Fruit fly (Drosophila melanogaster) whole organism, prepupa: Measurements from ENCODE around the gene CG16852.

Experiments
- Blimp-1 ChIP-seq: fragments of 200-800 bp; sonication (Bioruptor generic); optimal IDR thresholded peaks from 3 replicates; lab custom pipeline; 2017; ENCODE audit warnings: missing biosample characterization, missing genetic modification characterization, mild to moderate bottlenecking, moderate library complexity, missing genetic modification reagents
- CG10669 ChIP-seq: fragments of 200-800 bp; sonication (Bioruptor generic); optimal IDR thresholded peaks from 3 replicates; lab custom pipeline; 2018; ENCODE audit warnings: missing biosample characterization, mild to moderate bottlenecking, missing genetic modification characterization, moderate library complexity
- CG11294 ChIP-seq: fragments of 200-800 bp; sonication (Bioruptor generic); IDR thresholded peaks from 2 replicates; pipeline ENCODE4 v1.3.6; 2022; ENCODE audit warnings: missing biosample characterization, missing genetic modification characterization
- CG11762 ChIP-seq: fragments of 200-800 bp; sonication (Bioruptor generic); optimal IDR thresholded peaks from 3 replicates; lab custom pipeline; 2016; ENCODE audit warnings: missing biosample characterization, missing genetic modification characterization; ENCODE audit not compliant: insufficient read depth
- CG11902 ChIP-seq: fragments of 200-800 bp; sonication (Bioruptor generic); optimal IDR thresholded peaks from 3 replicates; lab custom pipeline; 2016; ENCODE audit warnings: missing biosample characterization, missing genetic modification characterization
- CG15336 ChIP-seq: fragments of 200-800 bp; sonication (Bioruptor generic); IDR thresholded peaks from 2 replicates; pipeline ENCODE4 v1.3.6; 2022; ENCODE audit warnings: missing biosample characterization, missing genetic modification characterization
- CG1621 ChIP-seq: fragments of 200-800 bp; sonication (Bioruptor generic); optimal IDR thresholded peaks from 3 replicates; lab custom pipeline; 2018; ENCODE audit warnings: missing biosample characterization, mild to moderate bottlenecking, missing genetic modification characterization
- CG3032 ChIP-seq: fragments of 200-800 bp; optimal IDR thresholded peaks from 2 replicates; lab custom pipeline; 2019; ENCODE audit warnings: missing biosample characterization, mild to moderate bottlenecking, missing genetic modification characterization, moderate library complexity
- CG31627 ChIP-seq: fragments of 200-800 bp; sonication (Bioruptor generic); optimal IDR thresholded peaks from 3 replicates; lab custom pipeline; 2016; ENCODE audit warnings: missing biosample characterization, missing genetic modification characterization
- CG32006 ChIP-seq: fragments of 200-800 bp; sonication (Bioruptor generic); optimal IDR thresholded peaks from 3 replicates; lab custom pipeline; 2017; ENCODE audit warnings: missing biosample characterization, mild to moderate bottlenecking, missing genetic modification characterization
- CG34406 ChIP-seq: fragments of 200-800 bp; sonication (Bioruptor generic); optimal IDR thresholded peaks from 3 replicates; lab custom pipeline; 2016; ENCODE audit warnings: missing biosample characterization, missing genetic modification characterization
- CG3919 ChIP-seq: fragments of 200-800 bp; sonication (Bioruptor generic); optimal IDR thresholded peaks from 3 replicates; lab custom pipeline; 2016; ENCODE audit warnings: missing biosample characterization, missing genetic modification characterization
- CG4318 ChIP-seq: fragments of 200-800 bp; sonication (Bioruptor generic); optimal IDR thresholded peaks from 3 replicates; lab custom pipeline; 2017; ENCODE audit warnings: missing biosample characterization, mild to moderate bottlenecking, missing genetic modification characterization
- CG6163 ChIP-seq: fragments of 200-800 bp; sonication (Bioruptor generic); IDR thresholded peaks from 3 replicates; pipeline ENCODE4 v1.3.6; 2022; ENCODE audit warnings: missing biosample characterization, missing genetic modification characterization
- CG6276 ChIP-seq: fragments of 200-800 bp; sonication (Bioruptor generic); optimal IDR thresholded peaks from 2 replicates; lab custom pipeline; 2017; ENCODE audit warnings: missing biosample characterization, mild to moderate bottlenecking, missing genetic modification characterization
- CG6854 ChIP-seq: fragments of 200-800 bp; sonication (Bioruptor generic); optimal IDR thresholded peaks from 2 replicates; lab custom pipeline; 2017; ENCODE audit warnings: missing biosample characterization, mild to moderate bottlenecking, missing genetic modification characterization
- CG7368 ChIP-seq: fragments of 200-800 bp; sonication (Bioruptor generic); optimal IDR thresholded peaks from 3 replicates; lab custom pipeline; 2016; ENCODE audit warnings: missing biosample characterization, missing genetic modification characterization
- CG8119 ChIP-seq: fragments of 200-800 bp; sonication (Bioruptor generic); IDR thresholded peaks from 3 replicates; pipeline ENCODE4 v1.3.6; 2022; ENCODE audit warnings: missing biosample characterization, missing genetic modification characterization
- CG8319 ChIP-seq: fragments of 200-800 bp; sonication (Bioruptor generic); optimal IDR thresholded peaks from 3 replicates; lab custom pipeline; 2016; ENCODE audit warnings: missing biosample characterization, missing genetic modification characterization
- CG8632 ChIP-seq: fragments of 200-800 bp; sonication (Bioruptor generic); optimal IDR thresholded peaks from 3 replicates; lab custom pipeline; 2016; ENCODE audit warnings: missing biosample characterization, missing genetic modification characterization
- CG9139 ChIP-seq: fragments of 200-800 bp; sonication (Bioruptor generic); optimal IDR thresholded peaks from 3 replicates; lab custom pipeline; 2017; ENCODE audit warnings: missing biosample characterization, mild to moderate bottlenecking, missing genetic modification characterization
- Eip75B ChIP-seq: fragments of 200-800 bp; sonication (Bioruptor generic); optimal IDR thresholded peaks from 3 replicates; lab custom pipeline; 2016; ENCODE audit warnings: missing biosample characterization, missing genetic modification characterization
- Eip78C ChIP-seq: fragments of 200-800 bp; sonication (Bioruptor generic); peaks from one replicate; lab custom pipeline; 2016; ENCODE audit warnings: missing biosample characterization, missing genetic modification characterization
- Eip93F ChIP-seq: fragments of 200-800 bp; sonication (Bioruptor generic); optimal IDR thresholded peaks from 2 replicates; lab custom pipeline; 2016; ENCODE audit warnings: missing biosample characterization, mild to moderate bottlenecking, missing genetic modification characterization
- Ets21C ChIP-seq: fragments of 200-800 bp; sonication (Bioruptor generic); optimal IDR thresholded peaks from 3 replicates; lab custom pipeline; 2016; ENCODE audit warnings: missing biosample characterization, missing genetic modification characterization
- Ets96B ChIP-seq: fragments of 200-800 bp; optimal IDR thresholded peaks from 2 replicates; lab custom pipeline; 2019; ENCODE audit warnings: missing biosample characterization, mild to moderate bottlenecking, missing genetic modification characterization, moderate library complexity
- Gug ChIP-seq: fragments of 200-800 bp; sonication (Bioruptor generic); IDR thresholded peaks from 2 replicates; pipeline ENCODE4 v1.3.6; 2022; ENCODE audit warnings: missing biosample characterization, missing genetic modification characterization
- Hr38 ChIP-seq: sonication (Bioruptor generic); optimal IDR thresholded peaks from 2 replicates; lab custom pipeline; 2016; ENCODE audit warnings: missing biosample characterization, missing genetic modification characterization
- Hr39 ChIP-seq: fragments of 200-800 bp; sonication (Bioruptor generic); optimal IDR thresholded peaks from 2 replicates; lab custom pipeline; 2016; ENCODE audit warnings: missing biosample characterization, missing genetic modification characterization
- Hr4 ChIP-seq: fragments of 200-800 bp; sonication (Bioruptor generic); optimal IDR thresholded peaks from 3 replicates; lab custom pipeline; 2016; ENCODE audit warnings: missing biosample characterization, missing genetic modification characterization
- Lpt ChIP-seq: fragments of 200-800 bp; sonication (Bioruptor generic); optimal IDR thresholded peaks from 3 replicates; lab custom pipeline; 2016; ENCODE audit warnings: missing biosample characterization, missing genetic modification characterization
- Met ChIP-seq: fragments of 200-800 bp; sonication (Bioruptor generic); optimal IDR thresholded peaks from 3 replicates; lab custom pipeline; 2016; ENCODE audit warnings: missing biosample characterization, missing genetic modification characterization
- OdsH ChIP-seq: fragments of 200-800 bp; sonication (Bioruptor generic); optimal IDR thresholded peaks from 3 replicates; lab custom pipeline; 2016; ENCODE audit warnings: missing biosample characterization, missing genetic modification characterization
- Smox ChIP-seq: fragments of 200-800 bp; sonication (Bioruptor generic); optimal IDR thresholded peaks from 3 replicates; lab custom pipeline; 2016; ENCODE audit warnings: missing biosample characterization, missing genetic modification characterization
- Sox102F ChIP-seq: fragments of 200-800 bp; sonication (Bioruptor generic); optimal IDR thresholded peaks from 2 replicates; lab custom pipeline; 2016; ENCODE audit warnings: missing biosample characterization, mild to moderate bottlenecking, missing genetic modification characterization
- Sox14 ChIP-seq: fragments of 200-800 bp; sonication (Bioruptor generic); optimal IDR thresholded peaks from 3 replicates; lab custom pipeline; 2016; ENCODE audit warnings: missing biosample characterization, missing genetic modification characterization
- Sox15 ChIP-seq: fragments of 200-800 bp; sonication (Bioruptor generic); optimal IDR thresholded peaks from 3 replicates; lab custom pipeline; 2016; ENCODE audit warnings: missing biosample characterization, missing genetic modification characterization
- achi ChIP-seq: fragments of 200-800 bp; sonication (Bioruptor generic); optimal IDR thresholded peaks from 3 replicates; lab custom pipeline; 2016; ENCODE audit warnings: missing biosample characterization, missing genetic modification characterization
- acj6 ChIP-seq: fragments of 200-800 bp; sonication (Bioruptor generic); optimal IDR thresholded peaks from 3 replicates; lab custom pipeline; 2016; ENCODE audit warnings: missing biosample characterization, missing genetic modification characterization
- cyc ChIP-seq: fragments of 200-800 bp; sonication (Bioruptor generic); optimal IDR thresholded peaks from 3 replicates; lab custom pipeline; 2016; ENCODE audit warnings: missing biosample characterization, missing genetic modification characterization
- dac ChIP-seq: fragments of 200-800 bp; sonication (Bioruptor generic); optimal IDR thresholded peaks from 2 replicates; lab custom pipeline; 2017; ENCODE audit warnings: missing biosample characterization, mild to moderate bottlenecking, missing genetic modification characterization
- dsx ChIP-seq: fragments of 200-800 bp; optimal IDR thresholded peaks from 3 replicates; lab custom pipeline; 2019; ENCODE audit warnings: missing biosample characterization, mild to moderate bottlenecking, missing genetic modification characterization, moderate library complexity; ENCODE audit not compliant: poor library complexity, severe bottlenecking
- esn ChIP-seq: fragments of 200-800 bp; sonication (Bioruptor generic); optimal IDR thresholded peaks from 2 replicates; lab custom pipeline; 2016; ENCODE audit warnings: missing biosample characterization, mild to moderate bottlenecking, missing genetic modification characterization, moderate library complexity
- fd85E ChIP-seq: fragments of 200-800 bp; sonication (Bioruptor generic); optimal IDR thresholded peaks from 3 replicates; lab custom pipeline; 2016; ENCODE audit warnings: missing biosample characterization, missing genetic modification characterization
- fkh ChIP-seq: fragments of 200-800 bp; sonication (Bioruptor generic); optimal IDR thresholded peaks from 3 replicates; lab custom pipeline; 2017; ENCODE audit warnings: missing biosample characterization, mild to moderate bottlenecking, missing genetic modification characterization, moderate library complexity
- lz ChIP-seq: fragments of 200-800 bp; sonication (Bioruptor generic); optimal IDR thresholded peaks from 3 replicates; lab custom pipeline; 2016; ENCODE audit warnings: missing biosample characterization, missing genetic modification characterization
- net ChIP-seq: fragments of 200-800 bp; sonication (Bioruptor generic); optimal IDR thresholded peaks from 3 replicates; lab custom pipeline; 2016; ENCODE audit warnings: missing biosample characterization, missing genetic modification characterization
- pdm3 ChIP-seq: fragments of 200-800 bp; sonication (Bioruptor generic); optimal IDR thresholded peaks from 3 replicates; lab custom pipeline; 2016; ENCODE audit warnings: missing biosample characterization, missing genetic modification characterization
- spab ChIP-seq: fragments of 200-800 bp; sonication (Bioruptor generic); optimal IDR thresholded peaks from 2 replicates; lab custom pipeline; 2017; ENCODE audit warnings: missing biosample characterization, mild to moderate bottlenecking, missing genetic modification characterization, missing genetic modification reagents
- ss ChIP-seq, 2 experiments: fragments of 200-800 bp; sonication (Bioruptor generic); optimal IDR thresholded peaks; 2 replicates in 1 of 2; 3 replicates in 1 of 2; lab custom pipeline; 2017 to 2018; ENCODE audit warnings: mild to moderate bottlenecking in 2 of 2, missing biosample characterization in 2 of 2, missing genetic modification characterization in 2 of 2, moderate library complexity in 1 of 2
- svp ChIP-seq: fragments of 200-800 bp; sonication (Bioruptor generic); peaks from one replicate; lab custom pipeline; 2016; ENCODE audit warnings: missing biosample characterization, missing genetic modification characterization
- vri ChIP-seq: fragments of 200-800 bp; sonication (Bioruptor generic); optimal IDR thresholded peaks from 3 replicates; lab custom pipeline; 2016; ENCODE audit warnings: missing biosample characterization, mild to moderate bottlenecking, missing genetic modification characterization

Gene CG16852

DNA sequence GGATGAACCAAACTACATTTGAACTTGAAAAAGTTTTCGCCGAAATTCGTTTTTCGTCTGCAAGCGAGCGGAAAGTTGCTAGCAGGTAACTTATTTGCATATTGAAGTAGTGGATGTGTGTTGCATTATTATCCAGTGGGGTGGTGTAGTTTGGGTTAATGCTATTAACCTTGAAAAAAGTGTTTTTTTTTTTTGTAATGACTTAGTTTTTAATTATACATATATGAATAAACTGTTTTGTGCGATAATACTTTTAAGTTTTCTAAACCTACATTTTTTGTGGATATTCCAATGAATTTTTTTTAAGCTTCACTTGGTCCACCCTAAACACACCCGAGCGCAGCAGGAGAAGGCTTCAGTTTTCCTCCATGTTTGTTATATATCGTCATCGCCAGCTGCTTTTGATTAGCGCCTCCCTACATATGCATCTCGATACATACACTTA lies 30.5 kb downstream of the CG16852 start:
- TF ChIP-seq Hr38 (GFP tag; lab: Kevin White, UChicago) (no peak), CG11762 (peak; percentile 91), CG6276 (GFP tag; lab: Kevin White, UChicago) (peak; percentile 89), CG11294 (GFP tag; lab: Robert Waterston, UW) (peak; percentile 57), CG3919 (GFP tag; lab: Kevin White, UChicago) (peak; percentile 95), Hr39 (GFP tag; lab: Kevin White, UChicago) (peak; percentile 89), vri (GFP tag; lab: Kevin White, UChicago) (peak; percentile 85), spab (GFP tag; lab: Kevin White, UChicago) (peak; percentile 86), CG4318 (GFP tag; lab: Kevin White, UChicago) (peak; percentile 80), CG34406 (GFP tag; lab: Kevin White, UChicago) (peak; percentile 92), Gug (peak; percentile 75), net (GFP tag; lab: Kevin White, UChicago) (peak; percentile 91), Ets96B (tag; lab: Kevin White, UChicago) (peak; percentile 76), fd85E (peak; percentile 58), CG7368 (GFP tag; lab: Kevin White, UChicago) (peak; percentile 83), acj6 (GFP tag; lab: Kevin White, UChicago) (peak; percentile 93), CG11902 (peak; percentile 71), Hr4 (GFP tag; lab: Kevin White, UChicago) (peak; percentile 91), CG15336 (GFP tag; lab: Robert Waterston, UW) (peak; percentile 90), Eip78C (GFP tag; lab: Kevin White, UChicago) (peak; percentile 99), Sox102F (peak; percentile 97), CG3032 (tag; lab: Kevin White, UChicago) (peak; percentile 68), CG1621 (tag; lab: Kevin White, UChicago) (peak; percentile 50), Lpt (GFP tag; lab: Kevin White, UChicago) (peak; percentile 90), Sox14 (GFP tag; lab: Kevin White, UChicago) (peak; percentile 92), CG32006 (GFP tag; lab: Kevin White, UChicago) (peak; percentile 93), Blimp-1 (peak; percentile 81), lz (GFP tag; lab: Kevin White, UChicago) (peak; percentile 94), Eip93F (GFP tag; lab: Kevin White, UChicago) (peak; percentile 93), CG8319 (GFP tag; lab: Kevin White, UChicago) (peak; percentile 88), Met (GFP tag; lab: Kevin White, UChicago) (peak; percentile 96), pdm3 (peak; percentile 92), esn (GFP tag; lab: Kevin White, UChicago) (peak; percentile 97), Sox15 (GFP tag; lab: Kevin White, UChicago) (peak; percentile 77), dsx (GFP tag; lab: Kevin White, UChicago) (peak; percentile 60), CG6163 (GFP tag; lab: Robert Waterston, UW) (peak; percentile 83), CG6854 (GFP tag; lab: Kevin White, UChicago) (peak; percentile 87), svp (peak; percentile 94), CG9139 (GFP tag; lab: Kevin White, UChicago) (peak; percentile 71), Eip75B (peak; percentile 88), CG31627 (GFP tag; lab: Kevin White, UChicago) (peak; percentile 91), OdsH (GFP tag; lab: Kevin White, UChicago) (peak; percentile 90), achi (GFP tag; lab: Kevin White, UChicago) (peak; percentile 94), CG8119 (GFP tag; lab: Robert Waterston, UW) (peak; percentile 94), Ets21C (GFP tag; lab: Kevin White, UChicago) (peak; percentile 85), CG8632 (peak; percentile 91), ss (GFP tag; optimal IDR thresholded peaks at IDR 0.05; lab: Kevin White, UChicago) (peak; percentile 82 to 86), CG10669 (GFP tag; lab: Kevin White, UChicago) (peak; percentile 84), cyc (GFP tag; lab: Kevin White, UChicago) (peak; percentile 89), dac (peak; percentile 79), fkh (GFP tag; lab: Kevin White, UChicago) (no peak), Smox (peak; percentile 95)
